Worm (Caenorhabditis elegans) whole organism, midembryonic: ENCODE data around the gene fbxc-51.

ENCODE experiments used
- T22C8.4 ChIP-seq: fragments of 200-800 bp; sonication (Bioruptor generic); IDR thresholded peaks from 2 replicates; pipeline ENCODE4 v1.3.6; 2022; ENCODE audit warnings: missing genetic modification characterization, missing compliant biosample characterization
- cog-1 ChIP-seq: sonication (generic microtip); optimal IDR thresholded peaks from 2 replicates; lab custom pipeline; 2016; ENCODE audit warnings: missing genetic modification characterization, missing compliant biosample characterization
- flt-1 ChIP-seq: fragments of 200-800 bp; sonication (Bioruptor generic); IDR thresholded peaks from 2 replicates; pipeline ENCODE4 v1.3.6; 2022; ENCODE audit warnings: missing genetic modification characterization, missing compliant biosample characterization
- klf-2 ChIP-seq: fragments of 200-800 bp; sonication (Bioruptor generic); conservative IDR thresholded peaks from 2 replicates; pipeline ENCODE4 v1.3.6; 2022; ENCODE audit warnings: missing genetic modification reagents, missing genetic modification characterization, missing compliant biosample characterization
- med-1 ChIP-seq: sonication (generic microtip); optimal IDR thresholded peaks from 2 replicates; lab custom pipeline; 2017; ENCODE audit warnings: missing genetic modification characterization, mild to moderate bottlenecking, missing compliant biosample characterization, antibody characterized with exemption, missing genetic modification reagents; ENCODE audit not compliant: insufficient read depth
- ref-1 ChIP-seq: fragments of 200-800 bp; sonication (Bioruptor generic); conservative IDR thresholded peaks from 2 replicates; pipeline ENCODE4 v1.3.6; 2022; ENCODE audit warnings: missing genetic modification reagents, missing genetic modification characterization, missing compliant biosample characterization
- tab-1 ChIP-seq: fragments of 200-800 bp; sonication (Bioruptor generic); IDR thresholded peaks from 2 replicates; pipeline ENCODE4 v1.3.6; 2022; ENCODE audit warnings: missing genetic modification characterization, missing compliant biosample characterization
- ztf-23 ChIP-seq: fragments of 200-800 bp; sonication (Bioruptor generic); IDR thresholded peaks from 2 replicates; pipeline ENCODE4 v1.3.6; 2022; ENCODE audit warnings: missing genetic modification reagents, missing genetic modification characterization, missing compliant biosample characterization
- ztf-29 ChIP-seq: fragments of 200-800 bp; sonication (Bioruptor generic); IDR thresholded peaks from 2 replicates; pipeline ENCODE4 v1.3.6; 2022; ENCODE audit warnings: missing genetic modification reagents, missing genetic modification characterization, missing compliant biosample characterization

fbxc-51 gene

DNA sequence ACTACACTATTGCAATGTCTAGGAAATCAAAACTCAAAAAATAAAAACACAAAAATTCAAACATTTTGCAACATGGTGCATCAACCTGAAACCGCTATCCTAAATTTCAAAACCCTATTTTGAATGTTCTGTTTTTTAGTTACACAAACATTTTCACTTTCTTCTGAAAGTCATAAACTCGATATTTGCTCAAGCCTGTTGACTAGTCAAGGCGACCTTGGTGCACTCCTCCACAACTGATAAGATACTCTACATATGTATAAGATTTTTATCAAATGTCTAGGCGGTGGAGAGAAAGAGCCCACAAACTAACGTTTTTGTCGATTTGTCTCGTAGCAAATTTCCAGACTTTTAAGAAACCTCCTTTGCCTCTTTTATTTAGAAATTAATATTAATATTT lies 19.4 kb downstream of the fbxc-51 start, which contains the start of gene T07D3.4:
Gene T07D3.4 (plus strand): TSS at position 286 of the 400 bp plus-strand sequence.
- TF ChIP-seq ref-1 (GFP tag; lab: Robert Waterston, UW) = no peak
- TF ChIP-seq flt-1 = no peak
- no peak for TF ChIP-seq tab-1 (GFP tag; lab: Robert Waterston, UW)
- TF ChIP-seq klf-2 (GFP tag; lab: Robert Waterston, UW) = no peak
- TF ChIP-seq med-1 (GFP tag; lab: Kevin White, UChicago) = no peak
- no peak for TF ChIP-seq ztf-29 (GFP tag; lab: Robert Waterston, UW)
- no peak for TF ChIP-seq T22C8.4 (GFP tag; lab: Robert Waterston, UW)
- no peak for TF ChIP-seq cog-1
- TF ChIP-seq ztf-23 (GFP tag; lab: Robert Waterston, UW) = no peak

DNA sequence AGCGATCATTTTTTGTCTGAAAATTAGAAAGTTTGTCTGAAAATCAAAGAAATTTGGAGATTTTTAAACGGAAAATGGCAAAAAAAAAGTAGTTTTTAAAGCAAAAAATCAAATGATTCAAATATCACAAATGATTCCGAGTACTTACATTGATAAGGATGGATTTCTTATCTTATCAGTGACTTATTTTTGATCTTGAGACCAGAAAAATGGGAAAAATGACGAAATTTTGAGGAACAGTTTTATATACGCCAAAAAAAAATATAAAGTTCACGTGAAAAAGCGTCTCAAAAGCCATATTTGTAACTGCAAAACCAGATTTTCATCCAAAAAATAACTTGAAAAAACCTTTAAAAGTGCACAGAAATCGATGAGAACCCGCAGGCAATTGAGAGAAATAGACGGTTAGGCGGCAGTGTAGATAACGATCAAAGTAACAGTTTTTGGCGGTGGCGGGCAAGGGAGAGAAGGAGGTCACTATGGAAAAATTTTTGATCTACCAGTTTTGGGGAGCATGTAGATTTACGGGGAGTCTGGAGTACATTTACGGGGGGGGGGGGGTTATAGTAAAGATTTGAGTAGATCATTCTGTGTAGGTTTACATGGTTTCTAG lies 32.2 kb downstream of the fbxc-51 start, which contains the start of gene T07D3.9:
Gene T07D3.9 (minus strand): TSS at position 194 of the 613 bp plus-strand sequence.
- TF ChIP-seq cog-1 (no peak), ztf-23 (GFP tag; lab: Robert Waterston, UW) (no peak), med-1 (GFP tag; lab: Kevin White, UChicago) (no peak), ztf-29 (GFP tag; lab: Robert Waterston, UW) (no peak), flt-1 (no peak), T22C8.4 (GFP tag; lab: Robert Waterston, UW) (no peak), klf-2 (GFP tag; lab: Robert Waterston, UW) (no peak), ref-1 (GFP tag; lab: Robert Waterston, UW) (no peak), tab-1 (GFP tag; lab: Robert Waterston, UW) (no peak)

DNA sequence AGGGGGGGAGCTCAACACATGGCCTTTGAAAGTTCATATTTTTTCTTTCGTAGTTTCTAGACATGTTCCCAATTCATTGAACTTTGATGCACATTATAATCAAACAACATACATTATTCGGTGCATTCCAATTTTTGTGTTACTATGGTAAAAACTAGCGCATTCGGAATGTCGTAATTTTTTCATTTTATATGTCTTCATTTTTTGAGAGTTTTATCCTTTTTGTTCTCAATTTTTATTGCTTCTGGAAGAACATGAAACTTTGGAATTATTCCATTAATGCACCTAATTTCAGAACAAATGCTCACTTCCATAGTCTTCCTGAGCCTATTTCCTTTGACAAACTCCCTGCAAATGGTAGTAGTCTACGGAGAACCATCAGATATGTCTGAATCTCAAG lies 33.0 kb downstream of the fbxc-51 start, which contains the start of gene T07D3.2:
Gene T07D3.2 (plus strand): TSS at position 301 of the 400 bp plus-strand sequence.
- TF ChIP-seq ztf-29 (GFP tag; lab: Robert Waterston, UW) = no peak
- no peak for TF ChIP-seq T22C8.4 (GFP tag; lab: Robert Waterston, UW)
- no peak for TF ChIP-seq flt-1
- TF ChIP-seq cog-1 = no peak
- no peak for TF ChIP-seq ztf-23 (GFP tag; lab: Robert Waterston, UW)
- TF ChIP-seq tab-1 (GFP tag; lab: Robert Waterston, UW) = no peak
- TF ChIP-seq ref-1 (GFP tag; lab: Robert Waterston, UW) = no peak
- TF ChIP-seq med-1 (GFP tag; lab: Kevin White, UChicago) = no peak
- no peak for TF ChIP-seq klf-2 (GFP tag; lab: Robert Waterston, UW)

DNA sequence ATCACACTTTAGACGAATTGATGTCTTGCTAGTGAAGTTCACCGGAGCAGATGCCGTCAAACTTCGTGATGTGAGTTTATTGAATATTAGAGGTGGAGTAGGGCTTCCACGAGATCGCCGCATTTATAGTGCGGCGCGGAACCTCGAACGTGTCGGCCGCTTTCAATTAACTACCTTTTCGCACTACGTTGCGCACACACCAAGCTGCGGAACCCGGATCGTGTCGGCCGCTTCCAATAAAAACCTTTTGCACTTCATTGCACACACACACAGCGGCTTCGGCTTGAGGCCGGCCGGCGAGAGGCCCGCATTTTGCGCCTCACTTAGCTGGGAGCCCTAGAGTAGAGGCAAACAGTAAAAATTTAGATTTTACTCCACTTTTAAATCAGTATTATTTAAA lies 36.7 kb downstream of the fbxc-51 start:
- TF ChIP-seq ztf-29 (GFP tag; lab: Robert Waterston, UW) = no peak
- TF ChIP-seq cog-1 = no peak
- no peak for TF ChIP-seq ztf-23 (GFP tag; lab: Robert Waterston, UW)
- TF ChIP-seq med-1 (GFP tag; lab: Kevin White, UChicago) = no peak
- TF ChIP-seq klf-2 (GFP tag; lab: Robert Waterston, UW) = no peak
- no peak for TF ChIP-seq tab-1 (GFP tag; lab: Robert Waterston, UW)
- no peak for TF ChIP-seq flt-1
- TF ChIP-seq ref-1 (GFP tag; lab: Robert Waterston, UW) = no peak
- no peak for TF ChIP-seq T22C8.4 (GFP tag; lab: Robert Waterston, UW)

DNA sequence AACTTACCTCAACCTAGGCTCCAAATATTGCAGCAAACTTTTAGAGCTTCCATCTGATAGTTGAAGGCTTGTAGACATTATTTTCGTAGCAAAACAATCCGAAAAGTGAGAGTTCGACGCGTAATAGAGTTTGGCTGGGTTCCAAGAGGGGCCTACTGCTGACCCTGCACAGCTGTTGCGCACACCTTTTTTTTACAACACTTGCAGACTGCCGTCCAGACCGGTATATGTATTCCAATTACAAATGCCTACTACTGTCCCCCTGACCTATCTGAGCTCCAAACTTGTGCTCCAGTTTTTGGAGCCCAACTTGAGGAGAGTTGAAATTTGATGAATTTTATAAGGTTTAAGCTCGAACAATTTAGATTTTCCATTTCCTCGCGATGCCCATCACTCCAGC lies 40.9 kb downstream of the fbxc-51 start, which contains the start of the genes fbxc-24 and fbxc-27:
Gene fbxc-24 (minus strand): TSS at position 101 of the 400 bp plus-strand sequence.
Gene fbxc-27 (plus strand): TSS at position 216 of the 400 bp plus-strand sequence.
- no peak for TF ChIP-seq ref-1 (GFP tag; lab: Robert Waterston, UW)
- TF ChIP-seq klf-2 (GFP tag; lab: Robert Waterston, UW) = no peak
- no peak for TF ChIP-seq cog-1
- no peak for TF ChIP-seq T22C8.4 (GFP tag; lab: Robert Waterston, UW)
- no peak for TF ChIP-seq tab-1 (GFP tag; lab: Robert Waterston, UW)
- no peak for TF ChIP-seq ztf-29 (GFP tag; lab: Robert Waterston, UW)
- no peak for TF ChIP-seq med-1 (GFP tag; lab: Kevin White, UChicago)
- TF ChIP-seq flt-1 = no peak
- no peak for TF ChIP-seq ztf-23 (GFP tag; lab: Robert Waterston, UW)

DNA sequence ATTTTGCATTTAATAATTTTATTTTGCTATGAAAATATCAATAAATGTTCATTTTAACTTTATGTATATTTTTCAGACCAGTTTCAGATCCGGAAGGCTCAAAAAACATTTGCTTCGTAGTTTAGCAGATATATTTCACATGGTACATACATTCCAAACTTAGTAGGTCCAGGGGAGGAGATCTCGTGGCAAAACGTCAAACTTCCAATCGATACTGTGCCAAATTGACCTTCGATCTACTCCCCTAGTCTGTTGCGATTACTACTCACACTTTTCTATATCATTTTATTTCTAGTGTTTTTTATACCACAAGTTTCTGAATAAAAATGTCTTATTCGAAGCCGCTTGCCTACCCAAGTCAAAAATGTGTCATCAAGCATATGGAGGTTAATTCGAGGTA lies 43.1 kb downstream of the fbxc-51 start, which contains the start of gene fbxc-31:
Gene fbxc-31 (plus strand): TSS at position 301 of the 400 bp plus-strand sequence.
- TF ChIP-seq ztf-23 (GFP tag; lab: Robert Waterston, UW) = no peak
- TF ChIP-seq ref-1 (GFP tag; lab: Robert Waterston, UW) = no peak
- TF ChIP-seq T22C8.4 (GFP tag; lab: Robert Waterston, UW) = no peak
- TF ChIP-seq tab-1 (GFP tag; lab: Robert Waterston, UW) = no peak
- no peak for TF ChIP-seq flt-1
- no peak for TF ChIP-seq klf-2 (GFP tag; lab: Robert Waterston, UW)
- no peak for TF ChIP-seq ztf-29 (GFP tag; lab: Robert Waterston, UW)
- TF ChIP-seq med-1 (GFP tag; lab: Kevin White, UChicago) = no peak

DNA sequence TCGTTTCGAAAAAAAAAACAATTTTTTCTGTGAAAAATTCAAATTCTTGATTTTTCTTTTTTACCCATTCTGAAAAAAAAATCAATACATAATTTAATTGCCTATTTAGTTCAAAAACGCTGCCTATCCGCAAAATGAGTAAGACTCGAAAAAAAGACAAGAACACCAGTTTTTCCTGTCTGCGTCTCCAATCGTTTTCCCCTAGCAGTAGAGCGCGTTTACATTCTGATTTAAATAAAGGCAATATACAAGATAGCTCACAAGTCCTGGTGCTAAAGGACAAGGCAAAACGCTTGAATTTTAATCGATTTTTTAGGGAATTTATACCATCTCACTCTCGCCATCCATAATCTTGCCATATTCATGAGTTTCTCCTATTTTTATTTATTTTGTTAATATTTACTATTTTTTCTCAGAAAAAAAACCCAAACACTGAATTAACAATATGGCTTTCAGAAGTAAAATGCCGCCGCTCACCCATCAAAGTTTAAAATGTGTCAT lies 44.7 kb downstream of the fbxc-51 start, which contains the start of gene fbxc-33:
Gene fbxc-33 (plus strand): TSS at position 451 of the 501 bp plus-strand sequence.
- no peak for TF ChIP-seq cog-1
- TF ChIP-seq ztf-29 (GFP tag; lab: Robert Waterston, UW) = no peak
- no peak for TF ChIP-seq flt-1
- TF ChIP-seq klf-2 (GFP tag; lab: Robert Waterston, UW) = no peak
- TF ChIP-seq T22C8.4 (GFP tag; lab: Robert Waterston, UW) = no peak
- TF ChIP-seq tab-1 (GFP tag; lab: Robert Waterston, UW) = no peak

DNA sequence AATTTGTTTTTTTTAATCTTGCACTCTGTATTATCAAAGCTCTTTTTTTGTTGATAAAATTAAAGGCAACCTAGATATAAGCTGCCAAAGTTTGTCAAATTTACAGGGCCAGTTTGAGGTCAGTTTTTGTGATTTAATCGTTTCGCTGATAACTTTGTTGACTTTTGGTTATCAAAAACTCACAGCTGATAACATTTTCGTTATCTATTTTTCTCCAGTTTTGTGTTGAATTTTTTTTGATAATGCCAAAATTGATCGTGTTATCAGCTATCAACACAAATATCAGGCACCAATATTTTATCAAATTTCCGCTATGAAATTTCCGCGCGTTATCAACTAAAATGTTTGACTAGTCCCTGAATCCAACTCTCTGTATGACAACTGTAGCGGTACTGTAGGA lies 46.6 kb downstream of the fbxc-51 start:
- TF ChIP-seq klf-2 (GFP tag; lab: Robert Waterston, UW) = no peak
- no peak for TF ChIP-seq ztf-29 (GFP tag; lab: Robert Waterston, UW)
- no peak for TF ChIP-seq ref-1 (GFP tag; lab: Robert Waterston, UW)
- TF ChIP-seq ztf-23 (GFP tag; lab: Robert Waterston, UW) = no peak
- TF ChIP-seq T22C8.4 (GFP tag; lab: Robert Waterston, UW) = no peak
- TF ChIP-seq med-1 (GFP tag; lab: Kevin White, UChicago) = no peak
- no peak for TF ChIP-seq cog-1
- TF ChIP-seq flt-1 = no peak
- TF ChIP-seq tab-1 (GFP tag; lab: Robert Waterston, UW) = no peak
